Fruit fly (Drosophila melanogaster) whole organism, embryonic: ENCODE data around the gene CG11790.
A peak's percentile ranks its signal among the peaks of the same experiment; 100 is the strongest.

Source experiments
- Atf3 ChIP-seq: fragments of 200-800 bp; sonication (Bioruptor generic); optimal IDR thresholded peaks from 3 replicates; lab custom pipeline; 2016; ENCODE audit warnings: missing biosample characterization, missing genetic modification characterization
- CG10565 ChIP-seq: fragments of 200-800 bp; sonication (Bioruptor generic); optimal IDR thresholded peaks from 3 replicates; lab custom pipeline; 2016; ENCODE audit warnings: missing biosample characterization, mild to moderate bottlenecking, missing genetic modification characterization
- CG11456 ChIP-seq: fragments of 200-800 bp; sonication (Bioruptor generic); IDR thresholded peaks from 3 replicates; pipeline ENCODE4 v1.3.6; 2022; ENCODE audit warnings: missing biosample characterization, missing genetic modification characterization
- CG11695 ChIP-seq: fragments of 200-800 bp; sonication (Bioruptor generic); IDR thresholded peaks from 3 replicates; pipeline ENCODE4 v1.3.6; 2022; ENCODE audit warnings: missing biosample characterization, missing genetic modification characterization
- CG12071 ChIP-seq: fragments of 200-800 bp; sonication (Bioruptor generic); optimal IDR thresholded peaks from 3 replicates; lab custom pipeline; 2018; ENCODE audit warnings: missing biosample characterization, mild to moderate bottlenecking, missing genetic modification characterization
- CG12155 ChIP-seq: fragments of 200-800 bp; sonication (Bioruptor generic); optimal IDR thresholded peaks from 3 replicates; lab custom pipeline; 2016; ENCODE audit warnings: missing biosample characterization, missing genetic modification characterization
- CG12659 ChIP-seq: fragments of 200-800 bp; sonication (Bioruptor generic); optimal IDR thresholded peaks from 3 replicates; lab custom pipeline; 2017; ENCODE audit warnings: mild to moderate bottlenecking, missing biosample characterization, missing genetic modification reagents, missing genetic modification characterization
- CG12769 ChIP-seq: fragments of 200-800 bp; sonication (Bioruptor generic); optimal IDR thresholded peaks from 2 replicates; lab custom pipeline; 2019; ENCODE audit warnings: missing biosample characterization, mild to moderate bottlenecking, missing genetic modification characterization, moderate library complexity
- CG15479 ChIP-seq: fragments of 200-800 bp; sonication (Bioruptor generic); optimal IDR thresholded peaks from 3 replicates; lab custom pipeline; 2019; ENCODE audit warnings: missing biosample characterization, mild to moderate bottlenecking, missing genetic modification characterization, moderate library complexity
- CG17361 ChIP-seq: fragments of 200-800 bp; sonication (Bioruptor generic); IDR thresholded peaks from 3 replicates; pipeline ENCODE4 v1.3.6; 2022; ENCODE audit warnings: missing biosample characterization, missing genetic modification characterization
- CG1832 ChIP-seq: fragments of 200-800 bp; sonication (Bioruptor generic); optimal IDR thresholded peaks from 2 replicates; lab custom pipeline; 2017; ENCODE audit warnings: missing biosample characterization, mild to moderate bottlenecking, missing genetic modification characterization, inconsistent platforms
- CG2199 ChIP-seq: fragments of 200-800 bp; sonication (Bioruptor generic); IDR thresholded peaks from 3 replicates; pipeline ENCODE4 v1.3.6; 2022; ENCODE audit warnings: missing biosample characterization, missing genetic modification characterization
- CG2678 ChIP-seq: fragments of 200-800 bp; sonication (Bioruptor generic); optimal IDR thresholded peaks from 3 replicates; lab custom pipeline; 2019; ENCODE audit warnings: missing biosample characterization, mild to moderate bottlenecking, missing genetic modification characterization, moderate library complexity
- CG3163 ChIP-seq: fragments of 200-800 bp; sonication (Bioruptor generic); optimal IDR thresholded peaks from 3 replicates; lab custom pipeline; 2016; ENCODE audit warnings: missing biosample characterization, missing genetic modification characterization
- CG3838 ChIP-seq: fragments of 200-800 bp; sonication (Bioruptor generic); optimal IDR thresholded peaks from 3 replicates; lab custom pipeline; 2016; ENCODE audit warnings: missing biosample characterization, missing genetic modification characterization
- CG6654 ChIP-seq: fragments of 200-800 bp; sonication (Bioruptor generic); optimal IDR thresholded peaks from 2 replicates; lab custom pipeline; 2017; ENCODE audit warnings: missing biosample characterization, mild to moderate bottlenecking, missing genetic modification characterization
- CG6683 ChIP-seq: fragments of 200-800 bp; sonication (Bioruptor generic); optimal IDR thresholded peaks from 2 replicates; lab custom pipeline; 2017; ENCODE audit warnings: missing biosample characterization, mild to moderate bottlenecking, missing genetic modification characterization, missing genetic modification reagents
- CG6791 ChIP-seq: fragments of 200-800 bp; sonication (Bioruptor generic); IDR thresholded peaks from 3 replicates; pipeline ENCODE4 v1.3.6; 2022; ENCODE audit warnings: missing biosample characterization, missing genetic modification characterization; ENCODE audit not compliant: partially characterized antibody
- CG9932 ChIP-seq: fragments of 200-800 bp; sonication (Bioruptor generic); IDR thresholded peaks from 2 replicates; pipeline ENCODE4 v1.3.6; 2022; ENCODE audit warnings: missing biosample characterization, missing genetic modification characterization
- Gsc ChIP-seq: fragments of 200-800 bp; sonication (Bioruptor generic); IDR thresholded peaks from 2 replicates; pipeline ENCODE4 v1.3.6; 2022; ENCODE audit warnings: missing biosample characterization, missing genetic modification characterization
- Hr51 ChIP-seq, 2 experiments: fragments of 200-800 bp; sonication (Bioruptor generic); optimal IDR thresholded peaks; 2 replicates in 1 of 2; 3 replicates in 1 of 2; lab custom pipeline; 2016 to 2018; ENCODE audit warnings: missing biosample characterization in 2 of 2, missing genetic modification characterization in 2 of 2, mild to moderate bottlenecking in 1 of 2, moderate library complexity in 1 of 2
- Hsf ChIP-seq: fragments of 200-800 bp; sonication (Bioruptor generic); optimal IDR thresholded peaks from 3 replicates; lab custom pipeline; 2016; ENCODE audit warnings: missing biosample characterization, missing genetic modification characterization
- Meics ChIP-seq: fragments of 200-800 bp; sonication (Bioruptor generic); optimal IDR thresholded peaks from 2 replicates; lab custom pipeline; 2017; ENCODE audit warnings: missing biosample characterization, mild to moderate bottlenecking, missing genetic modification characterization
- Mes4 ChIP-seq: fragments of 200-800 bp; sonication (Bioruptor generic); optimal IDR thresholded peaks from 2 replicates; lab custom pipeline; 2016; ENCODE audit warnings: missing biosample characterization, missing genetic modification characterization
- NC2β ChIP-seq: fragments of 200-800 bp; sonication (Bioruptor generic); optimal IDR thresholded peaks from 2 replicates; lab custom pipeline; 2016; ENCODE audit warnings: missing biosample characterization, missing genetic modification characterization
- Oaz ChIP-seq: fragments of 200-800 bp; sonication (Bioruptor generic); IDR thresholded peaks from 2 replicates; pipeline ENCODE4 v1.3.6; 2022; ENCODE audit warnings: missing biosample characterization, missing genetic modification characterization
- Six4 ChIP-seq: fragments of 200-800 bp; sonication (Bioruptor generic); optimal IDR thresholded peaks from 2 replicates; lab custom pipeline; 2016; ENCODE audit warnings: missing biosample characterization, missing genetic modification characterization
- Sox100B ChIP-seq: fragments of 200-800 bp; sonication (Bioruptor generic); optimal IDR thresholded peaks from 3 replicates; lab custom pipeline; 2018; ENCODE audit warnings: missing biosample characterization, mild to moderate bottlenecking, missing genetic modification characterization
- Xbp1 ChIP-seq: fragments of 200-800 bp; sonication (Bioruptor generic); optimal IDR thresholded peaks from 3 replicates; lab custom pipeline; 2016; ENCODE audit warnings: missing biosample characterization, mild to moderate bottlenecking, missing genetic modification characterization
- Xrp1 ChIP-seq: fragments of 200-800 bp; sonication (Bioruptor generic); IDR thresholded peaks from 2 replicates; pipeline ENCODE4 v1.3.6; 2022; ENCODE audit warnings: missing biosample characterization, missing genetic modification characterization
- ap ChIP-seq: fragments of 200-800 bp; sonication (Bioruptor generic); IDR thresholded peaks from 2 replicates; pipeline ENCODE4 v1.3.6; 2022; ENCODE audit warnings: missing biosample characterization, missing genetic modification characterization
- ara ChIP-seq: fragments of 200-800 bp; sonication (Bioruptor generic); IDR thresholded peaks from 2 replicates; pipeline ENCODE4 v1.3.6; 2022; ENCODE audit warnings: missing biosample characterization, missing genetic modification characterization
- cg ChIP-seq: fragments of 200-800 bp; sonication (Bioruptor generic); optimal IDR thresholded peaks from 3 replicates; lab custom pipeline; 2019; ENCODE audit warnings: missing biosample characterization, mild to moderate bottlenecking, missing genetic modification characterization, moderate library complexity
- chinmo ChIP-seq: fragments of 200-800 bp; sonication (Bioruptor generic); IDR thresholded peaks from 4 replicates; pipeline ENCODE4 v1.3.6; 2022; ENCODE audit warnings: missing biosample characterization, missing genetic modification characterization; ENCODE audit not compliant: partially characterized antibody
- fd3F ChIP-seq: fragments of 200-800 bp; sonication (Bioruptor generic); optimal IDR thresholded peaks from 2 replicates; lab custom pipeline; 2018; ENCODE audit warnings: missing biosample characterization, mild to moderate bottlenecking, missing genetic modification characterization, moderate library complexity
- gce ChIP-seq: fragments of 200-800 bp; sonication (Bioruptor generic); IDR thresholded peaks from 3 replicates; pipeline ENCODE4 v1.3.6; 2022; ENCODE audit warnings: missing biosample characterization, missing genetic modification characterization
- gfzf ChIP-seq: fragments of 200-800 bp; sonication (Bioruptor generic); optimal IDR thresholded peaks from 2 replicates; lab custom pipeline; 2016; ENCODE audit warnings: missing biosample characterization, mild to moderate bottlenecking, missing genetic modification characterization, moderate library complexity
- insv ChIP-seq, 2 experiments: fragments of 200-800 bp; sonication (Bioruptor generic); optimal IDR thresholded peaks; 3 replicates each; lab custom pipeline; 2016 to 2018; ENCODE audit warnings: missing biosample characterization in 2 of 2, missing genetic modification characterization in 2 of 2
- jing ChIP-seq: fragments of 200-800 bp; sonication (Bioruptor generic); optimal IDR thresholded peaks from 2 replicates; lab custom pipeline; 2018; ENCODE audit warnings: missing biosample characterization, mild to moderate bottlenecking, missing genetic modification characterization
- lov ChIP-seq, 2 experiments: fragments of 200-800 bp in 1 of 2; fragments of >200 bp in 1 of 2; sonication (Bioruptor generic) in 1 of 2; IDR thresholded peaks in 1 of 2; optimal IDR thresholded peaks in 1 of 2; 2 replicates in 1 of 2; 3 replicates in 1 of 2; pipeline versions ENCODE4 v1.3.6 to Lab custom; 2017 to 2022; ENCODE audit warnings: missing biosample characterization in 1 of 2, missing genetic modification characterization in 1 of 2
- maf-S ChIP-seq: fragments of 200-800 bp; sonication (Bioruptor generic); optimal IDR thresholded peaks from 2 replicates; lab custom pipeline; 2016; ENCODE audit warnings: missing biosample characterization, missing genetic modification characterization
- mirr ChIP-seq: fragments of 200-800 bp; sonication (Bioruptor generic); optimal IDR thresholded peaks from 3 replicates; lab custom pipeline; 2018; ENCODE audit warnings: missing biosample characterization, mild to moderate bottlenecking, missing genetic modification characterization
- mld ChIP-seq: fragments of 200-800 bp; sonication (Bioruptor generic); IDR thresholded peaks from 3 replicates; pipeline ENCODE4 v1.3.6; 2022; ENCODE audit warnings: missing biosample characterization, missing genetic modification characterization; ENCODE audit not compliant: partially characterized antibody
- nmo ChIP-seq: fragments of 200-800 bp; sonication (Bioruptor generic); optimal IDR thresholded peaks from 2 replicates; lab custom pipeline; 2018; ENCODE audit warnings: missing biosample characterization, mild to moderate bottlenecking, missing genetic modification characterization, moderate library complexity
- prd ChIP-seq, 3 experiments: fragments of >200 bp in 2 of 3; fragments of 200-800 bp in 1 of 3; sonication (Bioruptor generic) in 1 of 3; optimal IDR thresholded peaks in 2 of 3; IDR thresholded peaks in 1 of 3; 2 replicates in 2 of 3; 3 replicates in 1 of 3; pipeline versions ENCODE4 v1.3.6 to Lab custom; 2017 to 2022; ENCODE audit warnings: missing biosample characterization in 1 of 3, missing genetic modification characterization in 1 of 3
- psq ChIP-seq: fragments of 200-800 bp; sonication (Bioruptor generic); optimal IDR thresholded peaks from 2 replicates; lab custom pipeline; 2017; ENCODE audit warnings: missing biosample characterization, missing genetic modification characterization
- ranshi ChIP-seq: fragments of 200-800 bp; sonication (Bioruptor generic); IDR thresholded peaks from 2 replicates; pipeline ENCODE4 v1.3.6; 2022; ENCODE audit warnings: missing biosample characterization, missing genetic modification characterization
- slp2 ChIP-seq: fragments of 200-800 bp; sonication (Bioruptor generic); optimal IDR thresholded peaks from 2 replicates; lab custom pipeline; 2016; ENCODE audit warnings: missing biosample characterization, missing genetic modification characterization

CG11790 gene

dm6 chr3R:25024895-25025557 is 22.5 kb upstream of the CG11790 start, which contains the start of the genes EMC6 and Hr96 (continued):
- peak; percentile 56; the same call in 1 of the 4 replicates for TF ChIP-seq chinmo (GFP tag; lab: Robert Waterston, UW)
- TF ChIP-seq CG12659 (GFP tag; lab: Kevin White, UChicago) = peak; percentile 97
- no peak for TF ChIP-seq lov (optimal IDR thresholded peaks at IDR 0.05; lab: Kevin White, UChicago)
- TF ChIP-seq lov (GFP tag; IDR thresholded peaks at IDR 0.05; lab: Robert Waterston, UW) = peak; percentile 89
- TF ChIP-seq slp2 (GFP tag; lab: Kevin White, UChicago) = peak; percentile 91
- peak; percentile 65 for TF ChIP-seq Gsc
- TF ChIP-seq Xbp1 = peak; percentile 96
- TF ChIP-seq cg = no peak
- peak; percentile 91 to 94 for TF ChIP-seq Hr51 (GFP tag; optimal IDR thresholded peaks at IDR 0.05; lab: Kevin White, UChicago)
- peak; percentile 93 for TF ChIP-seq ara (GFP tag; lab: Robert Waterston, UW)
- peak; percentile 94 for TF ChIP-seq nmo (GFP tag; lab: Kevin White, UChicago)
- peak; percentile 95 for TF ChIP-seq NC2β (GFP tag; lab: Kevin White, UChicago)
- peak; percentile 87 for TF ChIP-seq CG11695
- TF ChIP-seq ranshi (GFP tag; lab: Robert Waterston, UW) = peak; percentile 91
- peak in 1 of 2 experiments; percentile 72 for TF ChIP-seq insv (GFP tag; optimal IDR thresholded peaks at IDR 0.05; lab: Kevin White, UChicago)
- peak; percentile 83 for TF ChIP-seq CG6683 (GFP tag; lab: Kevin White, UChicago)
- TF ChIP-seq psq (GFP tag; lab: Kevin White, UChicago) = peak; percentile 78
- TF ChIP-seq Atf3 (GFP tag; lab: Kevin White, UChicago) = peak; percentile 91
- TF ChIP-seq jing = peak; percentile 80
- peak; percentile 98 for TF ChIP-seq CG12769
- TF ChIP-seq Mes4 (GFP tag; lab: Kevin White, UChicago) = peak; percentile 91
- TF ChIP-seq Meics (GFP tag; lab: Kevin White, UChicago) = peak; percentile 94
- TF ChIP-seq CG2678 (tag; lab: Kevin White, UChicago) = peak; percentile 93
- TF ChIP-seq CG10565 (GFP tag; lab: Kevin White, UChicago) = peak; percentile 67
- TF ChIP-seq CG6654 = peak; percentile 72
- TF ChIP-seq CG1832 (GFP tag; lab: Kevin White, UChicago) = no peak
- peak; percentile 66 for TF ChIP-seq gfzf (GFP tag; lab: Kevin White, UChicago)
- peak; percentile 87; the same call in 2 of the 3 replicates for TF ChIP-seq CG2199 (GFP tag; lab: Robert Waterston, UW)
- TF ChIP-seq CG15479 (GFP tag; lab: Kevin White, UChicago) = no peak
- TF ChIP-seq CG3163 (GFP tag; lab: Kevin White, UChicago) = peak; percentile 68
- peak; percentile 76 for TF ChIP-seq gce (GFP tag; lab: Robert Waterston, UW)
- TF ChIP-seq maf-S (GFP tag; lab: Kevin White, UChicago) = peak; percentile 91
- peak; percentile 88 for TF ChIP-seq CG12071 (GFP tag; lab: Kevin White, UChicago)
- TF ChIP-seq mld = peak; percentile 59; the same call in 2 of the 3 replicates
- TF ChIP-seq ap (GFP tag; lab: Robert Waterston, UW) = peak; percentile 74
- peak; percentile 81 for TF ChIP-seq mirr (GFP tag; lab: Kevin White, UChicago)
- peak; percentile 93 for TF ChIP-seq Oaz (GFP tag; lab: Robert Waterston, UW)
- TF ChIP-seq Xrp1 = peak; percentile 96
- TF ChIP-seq CG12155 (GFP tag; lab: Kevin White, UChicago) = peak; percentile 93
- TF ChIP-seq CG17361 = peak; percentile 93
- TF ChIP-seq Hsf = peak; percentile 96
- peak; percentile 89 for TF ChIP-seq CG3838 (GFP tag; lab: Kevin White, UChicago)
- TF ChIP-seq CG11456 = peak; percentile 97
- peak; percentile 91 for TF ChIP-seq Six4 (GFP tag; lab: Kevin White, UChicago)
- no peak for TF ChIP-seq Sox100B (GFP tag; lab: Kevin White, UChicago)
- TF ChIP-seq fd3F (GFP tag; lab: Kevin White, UChicago) = peak; percentile 91
- TF ChIP-seq CG9932 (GFP tag; lab: Robert Waterston, UW) = peak; percentile 97
- TF ChIP-seq CG6791 (GFP tag; lab: Robert Waterston, UW) = peak; percentile 70
- TF ChIP-seq prd (optimal IDR thresholded peaks at IDR 0.05; lab: Kevin White, UChicago) = no peak
- TF ChIP-seq prd (GFP tag; IDR thresholded peaks at IDR 0.05; lab: Robert Waterston, UW) = peak; percentile 96
